Worm (Caenorhabditis elegans) whole organism, midembryonic: ENCODE results near the gene C06E4.2.

Source experiments
- T22C8.4 ChIP-seq: fragments of 200-800 bp; sonication (Bioruptor generic); IDR thresholded peaks from 2 replicates; pipeline ENCODE4 v1.3.6; 2022; ENCODE audit warnings: missing genetic modification characterization, missing compliant biosample characterization
- flt-1 ChIP-seq: fragments of 200-800 bp; sonication (Bioruptor generic); IDR thresholded peaks from 2 replicates; pipeline ENCODE4 v1.3.6; 2022; ENCODE audit warnings: missing genetic modification characterization, missing compliant biosample characterization
- klf-2 ChIP-seq: fragments of 200-800 bp; sonication (Bioruptor generic); conservative IDR thresholded peaks from 2 replicates; pipeline ENCODE4 v1.3.6; 2022; ENCODE audit warnings: missing genetic modification reagents, missing genetic modification characterization, missing compliant biosample characterization
- med-1 ChIP-seq: sonication (generic microtip); optimal IDR thresholded peaks from 2 replicates; lab custom pipeline; 2017; ENCODE audit warnings: missing genetic modification characterization, mild to moderate bottlenecking, missing compliant biosample characterization, antibody characterized with exemption, missing genetic modification reagents; ENCODE audit not compliant: insufficient read depth
- tab-1 ChIP-seq: fragments of 200-800 bp; sonication (Bioruptor generic); IDR thresholded peaks from 2 replicates; pipeline ENCODE4 v1.3.6; 2022; ENCODE audit warnings: missing genetic modification characterization, missing compliant biosample characterization
- ztf-23 ChIP-seq: fragments of 200-800 bp; sonication (Bioruptor generic); IDR thresholded peaks from 2 replicates; pipeline ENCODE4 v1.3.6; 2022; ENCODE audit warnings: missing genetic modification reagents, missing genetic modification characterization, missing compliant biosample characterization
- ztf-29 ChIP-seq: fragments of 200-800 bp; sonication (Bioruptor generic); IDR thresholded peaks from 2 replicates; pipeline ENCODE4 v1.3.6; 2022; ENCODE audit warnings: missing genetic modification reagents, missing genetic modification characterization, missing compliant biosample characterization

- TF ChIP-seq klf-2 (GFP tag; lab: Robert Waterston, UW) (no peak), med-1 (no peak), flt-1 (GFP tag; lab: Robert Waterston, UW) (no peak), ztf-29 (GFP tag; lab: Robert Waterston, UW) (no peak), ztf-23 (GFP tag; lab: Robert Waterston, UW) (no peak), tab-1 (GFP tag; lab: Robert Waterston, UW) (no peak), T22C8.4 (GFP tag; lab: Robert Waterston, UW) (no peak)
Measured at ce11 chrIV:7313397-7313910, 36.7 kb downstream of the C06E4.2 start, which contains the start of gene rps-8.
